Worm (Caenorhabditis elegans) whole organism, young adult: ENCODE results near the gene F54F2.14.
A peak's percentile ranks its signal among the peaks of the same experiment; 100 is the strongest.

Experiments
- B0261.1 ChIP-seq: sonication (generic microtip); optimal IDR thresholded peaks from 2 replicates; lab custom pipeline; 2016; ENCODE audit warnings: mild to moderate bottlenecking, missing genetic modification characterization, moderate library complexity, missing compliant biosample characterization
- C06A6.2 ChIP-seq: fragments of 200-800 bp; sonication (Bioruptor generic); conservative IDR thresholded peaks from 2 replicates; pipeline ENCODE4 v1.3.6; 2022; ENCODE audit warnings: missing genetic modification characterization, missing compliant biosample characterization
- K11D2.4 ChIP-seq: fragments of 200-800 bp; sonication (Bioruptor generic); IDR thresholded peaks from 2 replicates; pipeline ENCODE4 v1.3.6; 2022; ENCODE audit warnings: missing genetic modification reagents, missing genetic modification characterization, missing compliant biosample characterization
- mcd-1 ChIP-seq: fragments of 200-800 bp; sonication (Bioruptor generic); IDR thresholded peaks from 2 replicates; pipeline ENCODE4 v1.3.6; 2022; ENCODE audit warnings: missing genetic modification reagents, missing genetic modification characterization, missing compliant biosample characterization
- nhr-27 ChIP-seq: fragments of 200-800 bp; sonication (Bioruptor generic); optimal IDR thresholded peaks from 2 replicates; lab custom pipeline; 2018; ENCODE audit warnings: mild to moderate bottlenecking, missing genetic modification characterization, moderate library complexity, missing compliant biosample characterization
- pbrm-1 ChIP-seq: fragments of 200-800 bp; sonication (Bioruptor generic); IDR thresholded peaks from 2 replicates; pipeline ENCODE4 v1.3.6; 2022; ENCODE audit warnings: missing genetic modification reagents, missing genetic modification characterization, missing compliant biosample characterization
- snpc-1.1 ChIP-seq: sonication (generic microtip); optimal IDR thresholded peaks from 2 replicates; lab custom pipeline; 2017; ENCODE audit warnings: missing genetic modification characterization, mild to moderate bottlenecking, missing compliant biosample characterization, antibody characterized with exemption, moderate library complexity, missing genotype, missing genetic modification reagents; ENCODE audit not compliant: insufficient read depth
- tbx-9 ChIP-seq: sonication (generic microtip); optimal IDR thresholded peaks from 2 replicates; lab custom pipeline; 2016; ENCODE audit warnings: borderline replicate concordance, missing genetic modification characterization, inconsistent platforms, missing compliant biosample characterization
- unc-130 ChIP-seq: sonication (generic microtip); optimal IDR thresholded peaks from 2 replicates; lab custom pipeline; 2016; ENCODE audit warnings: missing genetic modification reagents, missing genetic modification characterization, missing compliant biosample characterization
- zim-3 ChIP-seq: sonication (generic microtip); optimal IDR thresholded peaks from 2 replicates; lab custom pipeline; 2017; ENCODE audit warnings: mild to moderate bottlenecking, missing genetic modification characterization, moderate library complexity, missing compliant biosample characterization

DNA sequence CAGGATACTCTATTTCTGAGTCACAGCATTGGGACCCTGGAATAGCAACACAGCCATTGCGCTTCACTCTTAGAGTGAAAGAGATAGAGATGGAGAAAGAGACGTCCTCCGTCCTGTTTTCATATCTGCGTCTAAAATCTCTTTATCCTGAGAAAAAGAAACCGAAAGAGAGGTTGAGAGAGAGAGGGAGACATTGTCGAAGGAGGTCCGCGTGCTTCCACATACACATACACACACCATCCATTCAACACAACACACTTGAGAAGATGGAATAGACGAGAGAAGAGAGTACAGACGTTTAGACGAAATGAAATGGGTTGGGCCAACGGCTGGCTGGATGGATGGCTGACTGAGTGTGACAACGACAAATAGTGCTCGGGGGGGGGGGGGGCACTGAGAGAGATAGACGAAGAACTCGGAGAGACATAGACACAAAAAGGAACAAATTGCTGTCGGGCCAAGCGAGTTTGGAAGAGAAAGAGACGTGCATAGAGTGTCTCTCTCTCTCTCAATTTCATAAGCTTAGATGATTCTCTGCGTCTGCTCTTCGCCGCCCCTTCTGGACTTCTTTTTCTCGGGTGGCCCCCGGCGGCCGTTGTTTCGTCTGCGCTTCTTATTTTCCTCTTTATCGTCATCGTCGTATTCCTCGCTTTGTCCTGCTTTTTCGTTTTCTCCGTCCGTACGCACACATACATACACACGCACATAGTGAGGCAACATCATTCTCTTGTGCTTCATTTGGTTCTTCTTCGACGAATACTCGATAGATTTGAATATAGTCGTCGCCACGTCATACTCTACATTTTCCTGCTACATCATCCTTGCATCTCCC, 8.8 kb downstream of the F54F2.14 start, which contains the start of gene F54F2.6:
- no peak for TF ChIP-seq zim-3 (tag; lab: Kevin White, UChicago)
- no peak for TF ChIP-seq unc-130 (GFP tag; lab: Kevin White, UChicago)
- no peak for TF ChIP-seq nhr-27 (tag; lab: Kevin White, UChicago)
- TF ChIP-seq snpc-1.1 (tag; lab: Kevin White, UChicago), result no peak
- peak; percentile 73; the same call in 1 of the 2 replicates for TF ChIP-seq K11D2.4 (GFP tag; lab: Robert Waterston, UW)
- TF ChIP-seq C06A6.2, result peak; percentile 57
- 0 out of 2 replicates have a peak, but pooled peaks have one; percentile 10 for TF ChIP-seq pbrm-1
- no peak for TF ChIP-seq tbx-9 (tag; lab: Kevin White, UChicago)
- no peak for TF ChIP-seq B0261.1 (tag; lab: Kevin White, UChicago)
- TF ChIP-seq mcd-1, result peak; percentile 59
